Worm (Caenorhabditis elegans): Measurements from ENCODE around the gene C06B3.16.

ce11 chrV:13904446-13904845 is 26.9 kb upstream of the C06B3.16 start, which contains the start of gene stdh-3:
- no peak for TF ChIP-seq Y79H2A.3 (GFP tag; conservative IDR thresholded peaks at IDR 0.05)
- TF ChIP-seq him-1 (tag; optimal IDR thresholded peaks at IDR 0.05): no peak
- no peak for TF ChIP-seq madf-8 (GFP tag; conservative IDR thresholded peaks at IDR 0.05)
- TF ChIP-seq unc-130 (GFP tag; optimal IDR thresholded peaks at IDR 0.05): no peak
- no peak for TF ChIP-seq bed-1 (GFP tag; IDR thresholded peaks at IDR 0.05)
- no peak for TF ChIP-seq tbx-9 (tag; optimal IDR thresholded peaks at IDR 0.05; ENCODE audit: borderline replicate concordance)
- TF ChIP-seq snpc-4 (GFP tag; optimal IDR thresholded peaks at IDR 0.05): no peak
- no peak for TF ChIP-seq snpc-4 (tag; optimal IDR thresholded peaks at IDR 0.05)
- TF ChIP-seq attf-6 (GFP tag; IDR thresholded peaks at IDR 0.05): no peak
- no peak for TF ChIP-seq dpff-1 (tag; optimal IDR thresholded peaks at IDR 0.05)
